Worm (Caenorhabditis elegans) whole organism, L3 larva: ENCODE measurements around the gene sri-37.

Experiments used
- fkh-10 ChIP-seq: sonication (generic microtip); optimal IDR thresholded peaks from 2 replicates; lab custom pipeline; 2017; ENCODE audit warnings: missing biosample characterization, missing genetic modification reagents, missing genetic modification characterization
- lsy-12 ChIP-seq: sonication (generic microtip); optimal IDR thresholded peaks from 2 replicates; lab custom pipeline; 2016; ENCODE audit warnings: mild to moderate bottlenecking, missing genetic modification characterization, missing compliant biosample characterization
- nhr-28 ChIP-seq: fragments of 150-350 bp; optimal IDR thresholded peaks from 2 replicates; lab custom pipeline; 2014; ENCODE audit warnings: missing biosample characterization, missing genetic modification characterization
- nhr-77 ChIP-seq: fragments of 150-350 bp; optimal IDR thresholded peaks from 2 replicates; lab custom pipeline; 2014; ENCODE audit warnings: missing biosample characterization, missing genetic modification characterization
- snpc-4 ChIP-seq: fragments of 150-350 bp; optimal IDR thresholded peaks from 2 replicates; lab custom pipeline; 2014; ENCODE audit warnings: missing biosample characterization, missing genetic modification characterization

DNA sequence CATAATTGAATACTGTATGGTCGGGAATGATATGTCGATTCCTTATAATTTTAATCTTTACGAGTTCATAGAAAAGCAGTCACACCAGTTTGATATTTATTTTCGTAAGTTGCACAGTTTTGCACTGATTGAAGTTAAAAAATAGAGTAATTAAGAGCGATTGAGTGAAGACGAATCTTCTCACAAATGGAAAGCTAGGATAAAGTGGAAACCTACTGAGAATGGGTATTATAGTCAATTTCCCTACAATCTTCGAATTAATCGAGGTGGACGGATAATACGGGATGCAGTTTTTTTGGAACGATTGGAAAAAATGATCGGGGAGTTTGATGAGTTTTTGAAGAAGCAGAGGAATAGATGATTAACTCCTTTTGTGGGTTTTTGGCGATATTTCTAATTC, 11.6 kb downstream of the sri-37 start, which contains the start of gene F22E5.23:
- no peak for TF ChIP-seq lsy-12 (tag; lab: Kevin White, UChicago)
- TF ChIP-seq nhr-28 (tag; lab: Kevin White, UChicago), result no peak
- TF ChIP-seq nhr-77 (tag; lab: Kevin White, UChicago), result no peak
- TF ChIP-seq snpc-4 (tag; lab: Kevin White, UChicago), result no peak
- no peak for TF ChIP-seq fkh-10 (GFP tag; lab: Kevin White, UChicago)
